Worm (Caenorhabditis elegans) whole organism, late embryonic: Measurements from ENCODE around the gene mlc-1.

ENCODE experiments used
- F13H6.1 ChIP-seq: sonication (generic microtip); optimal IDR thresholded peaks from 2 replicates; lab custom pipeline; 2016; ENCODE audit warnings: missing genetic modification characterization, missing compliant biosample characterization
- ama-1 ChIP-seq: fragments of 150-350 bp; optimal IDR thresholded peaks from 2 replicates; lab custom pipeline; 2014
- ceh-18 ChIP-seq: sonication (generic microtip); optimal IDR thresholded peaks from 2 replicates; lab custom pipeline; 2016; ENCODE audit warnings: missing genetic modification characterization, missing compliant biosample characterization
- ceh-30 ChIP-seq: fragments of 150-350 bp; optimal IDR thresholded peaks from 2 replicates; lab custom pipeline; 2014; ENCODE audit warnings: missing biosample characterization, missing genetic modification characterization
- che-1 ChIP-seq: sonication (generic microtip); optimal IDR thresholded peaks from 2 replicates; lab custom pipeline; 2016; ENCODE audit warnings: mild to moderate bottlenecking, missing genetic modification characterization, missing compliant biosample characterization
- dve-1 ChIP-seq: sonication (generic microtip); optimal IDR thresholded peaks from 2 replicates; lab custom pipeline; 2017; ENCODE audit warnings: antibody characterized with exemption, mild to moderate bottlenecking, missing genetic modification characterization, missing compliant biosample characterization
- elt-2 ChIP-seq: sonication (generic microtip); optimal IDR thresholded peaks from 2 replicates; lab custom pipeline; 2016; ENCODE audit warnings: missing genetic modification reagents, missing genetic modification characterization, missing compliant biosample characterization
- fkh-10 ChIP-seq: fragments of 150-350 bp; optimal IDR thresholded peaks from 2 replicates; lab custom pipeline; 2014; ENCODE audit warnings: missing biosample characterization, missing genetic modification reagents, missing genetic modification characterization
- hlh-8 ChIP-seq: sonication (generic microtip); optimal IDR thresholded peaks from 2 replicates; lab custom pipeline; 2016; ENCODE audit warnings: missing genotype, missing genetic modification characterization, missing compliant biosample characterization
- lim-6 ChIP-seq: sonication (generic microtip); optimal IDR thresholded peaks from 2 replicates; lab custom pipeline; 2016; ENCODE audit warnings: missing genetic modification characterization, missing compliant biosample characterization
- pat-9 ChIP-seq: fragments of 200-800 bp; sonication (Bioruptor generic); optimal IDR thresholded peaks from 2 replicates; lab custom pipeline; 2018; ENCODE audit warnings: mild to moderate bottlenecking, missing genetic modification characterization, moderate library complexity, missing compliant biosample characterization
- sdc-2 ChIP-seq: sonication (generic microtip); optimal IDR thresholded peaks from 2 replicates; lab custom pipeline; 2016; ENCODE audit warnings: missing genotype, missing genetic modification characterization, missing compliant biosample characterization
- sox-4 ChIP-seq: sonication (generic microtip); optimal IDR thresholded peaks from 2 replicates; lab custom pipeline; 2017; ENCODE audit warnings: mild to moderate bottlenecking, missing genetic modification characterization, inconsistent platforms, missing compliant biosample characterization
- unc-55 ChIP-seq: sonication (generic microtip); optimal IDR thresholded peaks from 2 replicates; lab custom pipeline; 2017; ENCODE audit warnings: missing biosample characterization, missing genetic modification reagents, missing genetic modification characterization
- ztf-16 ChIP-seq: sonication (generic microtip); optimal IDR thresholded peaks from 2 replicates; lab custom pipeline; 2017; ENCODE audit warnings: missing genetic modification characterization, missing compliant biosample characterization

The mlc-1 gene

DNA sequence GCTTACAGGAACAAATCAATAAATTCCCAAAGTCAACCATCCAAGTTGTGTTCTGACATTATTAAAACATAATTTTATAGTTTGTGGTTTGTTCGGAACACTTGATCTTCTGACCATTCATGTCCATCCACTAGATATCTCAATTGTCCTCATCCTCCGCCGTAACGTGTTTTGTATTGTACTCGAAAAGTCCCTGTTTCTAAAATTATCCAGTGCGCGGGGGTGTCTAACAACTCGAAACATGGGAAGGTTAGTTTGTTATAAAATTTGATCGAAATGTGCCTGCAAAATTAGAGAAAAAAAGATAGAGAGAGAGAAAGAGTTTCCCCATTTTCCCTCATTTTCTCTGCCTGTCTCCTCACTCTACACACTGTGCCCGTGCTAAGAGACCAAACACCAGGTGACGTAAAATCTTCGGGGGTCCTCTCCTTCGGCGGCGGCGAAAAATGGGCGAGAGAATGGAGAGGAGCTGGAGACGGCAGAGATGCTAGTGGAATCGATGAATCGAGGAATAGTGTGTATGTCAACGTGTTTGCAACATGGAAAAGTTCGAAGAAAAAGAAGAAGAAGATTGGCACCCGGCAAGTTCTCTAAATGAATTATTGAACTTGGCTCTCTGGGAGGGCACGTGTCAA lies 46.7 kb downstream of the mlc-1 start (continued):
- TF ChIP-seq hlh-8 (tag; lab: Kevin White, UChicago) = peak; percentile 75
- TF ChIP-seq unc-55 (GFP tag; lab: Kevin White, UChicago) = peak; percentile 93
- peak; percentile 98 for TF ChIP-seq ceh-18 (tag; lab: Kevin White, UChicago)
- TF ChIP-seq F13H6.1 = peak; percentile 87

DNA sequence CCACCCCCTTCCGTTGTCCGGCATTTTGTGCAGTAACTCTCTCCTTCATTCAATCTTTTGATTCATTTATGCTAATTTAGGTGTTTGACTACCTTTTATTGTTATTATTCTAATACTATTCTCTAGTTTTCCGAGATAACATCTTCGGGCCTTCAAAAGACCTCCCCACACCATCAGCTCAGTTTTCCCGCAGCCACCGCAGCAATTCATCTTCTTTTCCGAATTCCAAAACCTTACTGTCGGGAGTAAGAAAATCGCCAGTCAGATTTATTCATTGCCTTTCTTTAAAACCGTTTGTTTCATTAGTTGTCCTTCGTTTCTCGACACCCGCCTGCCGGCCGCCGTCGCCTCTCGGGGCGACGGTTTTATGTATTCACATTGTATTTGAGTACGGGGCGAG lies 49.1 kb downstream of the mlc-1 start:
- TF ChIP-seq che-1 (tag; lab: Kevin White, UChicago) (no peak), ztf-16 (tag; lab: Kevin White, UChicago) (no peak), sox-4 (tag; lab: Kevin White, UChicago) (no peak), sdc-2 (tag; lab: Kevin White, UChicago) (no peak), fkh-10 (GFP tag; lab: Kevin White, UChicago) (no peak), elt-2 (no peak), ceh-30 (tag; lab: Kevin White, UChicago) (no peak)

ce11 chrX:17509048-17509776 lies 50.2 kb downstream of the mlc-1 start:
- TF ChIP-seq pat-9 (tag; lab: Kevin White, UChicago) (no peak), lim-6 (tag; lab: Kevin White, UChicago) (no peak), dve-1 (tag; lab: Kevin White, UChicago) (peak; percentile 62), elt-2 (peak; percentile 65), ama-1 (lab: Kevin White, UChicago) (no peak)
